Worm (Caenorhabditis elegans) whole organism, L1 larva: ENCODE results near the gene Y64H9A.2.

ENCODE experiments used
- C16A3.4 ChIP-seq: fragments of 150-350 bp; optimal IDR thresholded peaks from 2 replicates; lab custom pipeline; 2014; ENCODE audit warnings: missing biosample characterization, missing genetic modification characterization
- C34B4.2 ChIP-seq: sonication (generic microtip); optimal IDR thresholded peaks from 2 replicates; lab custom pipeline; 2017; ENCODE audit warnings: mild to moderate bottlenecking, missing genetic modification characterization, missing compliant biosample characterization
- Y116A8C.19 ChIP-seq: sonication (generic microtip); optimal IDR thresholded peaks from 2 replicates; lab custom pipeline; 2016; ENCODE audit warnings: missing compliant biosample characterization, missing genetic modification characterization, borderline replicate concordance
- aly-2 ChIP-seq: fragments of 150-350 bp; optimal IDR thresholded peaks from 2 replicates; lab custom pipeline; 2014; ENCODE audit warnings: missing biosample characterization, missing genetic modification characterization
- blmp-1 ChIP-seq: fragments of 150-350 bp; optimal IDR thresholded peaks from 2 replicates; lab custom pipeline; 2014; ENCODE audit warnings: missing biosample characterization, missing genetic modification characterization
- ceh-82 ChIP-seq, 3 experiments: fragments of 150-350 bp in 1 of 3; sonication (generic microtip) in 2 of 3; optimal IDR thresholded peaks; 2 replicates each; lab custom pipeline; 2014 to 2017; ENCODE audit warnings: missing biosample characterization in 3 of 3, missing genetic modification characterization in 3 of 3
- ceh-88 ChIP-seq: fragments of 200-800 bp; sonication (Bioruptor generic); IDR thresholded peaks from 2 replicates; pipeline ENCODE4 v1.3.6; 2022; ENCODE audit warnings: missing genetic modification characterization, missing compliant biosample characterization
- dpl-1 ChIP-seq, 3 experiments: fragments of 150-350 bp in 2 of 3; sonication (generic microtip) in 1 of 3; optimal IDR thresholded peaks; 2 replicates each; lab custom pipeline; 2014 to 2017; ENCODE audit warnings: missing biosample characterization in 3 of 3, missing genetic modification characterization in 3 of 3, missing genetic modification reagents in 3 of 3
- dsc-1 ChIP-seq: sonication (generic microtip); optimal IDR thresholded peaks from 2 replicates; lab custom pipeline; 2016; ENCODE audit warnings: mild to moderate bottlenecking, missing genetic modification characterization, missing compliant biosample characterization
- efl-1 ChIP-seq, 4 experiments: fragments of 150-350 bp; optimal IDR thresholded peaks in 3 of 4; peaks in 1 of 4; 1 replicate in 1 of 4; 2 replicates in 3 of 4; lab custom pipeline; 2014; ENCODE audit warnings: missing biosample characterization in 2 of 4, missing genetic modification characterization in 2 of 4, missing genetic modification reagents in 2 of 4
- egl-27 ChIP-seq, 2 experiments: fragments of 150-350 bp in 1 of 2; sonication (generic microtip); optimal IDR thresholded peaks; 3 replicates each; lab custom pipeline; 2017 to 2018; ENCODE audit warnings: missing biosample characterization in 2 of 2, missing genetic modification characterization in 2 of 2, missing genetic modification reagents in 2 of 2
- elt-2 ChIP-seq: sonication (generic microtip); optimal IDR thresholded peaks from 2 replicates; lab custom pipeline; 2016; ENCODE audit warnings: missing genetic modification characterization, mild to moderate bottlenecking, inconsistent platforms, missing compliant biosample characterization, missing genetic modification reagents
- fkh-10 ChIP-seq: sonication (generic microtip); optimal IDR thresholded peaks from 2 replicates; lab custom pipeline; 2017; ENCODE audit warnings: missing biosample characterization, missing genetic modification reagents, missing genetic modification characterization
- hlh-17 ChIP-seq: fragments of 200-800 bp; sonication (Bioruptor generic); optimal IDR thresholded peaks from 2 replicates; lab custom pipeline; 2018; ENCODE audit warnings: missing genetic modification characterization, mild to moderate bottlenecking, missing compliant biosample characterization, moderate library complexity, borderline replicate concordance
- hlh-4 ChIP-seq: sonication (generic microtip); optimal IDR thresholded peaks from 2 replicates; lab custom pipeline; 2016; ENCODE audit warnings: mild to moderate bottlenecking, missing genetic modification characterization, missing compliant biosample characterization
- isw-1 ChIP-seq: fragments of 200-800 bp; sonication (Bioruptor generic); IDR thresholded peaks from 2 replicates; pipeline ENCODE4 v1.3.6; 2022; ENCODE audit warnings: missing genetic modification characterization, missing compliant biosample characterization
- jun-1 ChIP-seq: fragments of 150-350 bp; optimal IDR thresholded peaks from 2 replicates; lab custom pipeline; 2014; ENCODE audit warnings: missing biosample characterization, missing genetic modification reagents, missing genetic modification characterization
- lin-13 ChIP-seq: fragments of 150-350 bp; optimal IDR thresholded peaks from 2 replicates; lab custom pipeline; 2014; ENCODE audit warnings: missing biosample characterization, missing genetic modification reagents, missing genetic modification characterization
- lin-14 ChIP-seq: fragments of 200-800 bp; sonication (Bioruptor generic); optimal IDR thresholded peaks from 2 replicates; lab custom pipeline; 2018; ENCODE audit warnings: mild to moderate bottlenecking, missing genetic modification characterization, moderate library complexity, missing compliant biosample characterization
- lin-35 ChIP-seq, 2 experiments: fragments of 150-350 bp; optimal IDR thresholded peaks; 2 replicates each; lab custom pipeline; 2014; ENCODE audit warnings: missing biosample characterization in 2 of 2, missing genetic modification characterization in 2 of 2, missing genetic modification reagents in 2 of 2
- lsy-2 ChIP-seq, 2 experiments: fragments of 150-350 bp; optimal IDR thresholded peaks; 2 replicates each; lab custom pipeline; 2014; ENCODE audit warnings: missing biosample characterization in 2 of 2, missing genetic modification characterization in 2 of 2
- mdl-1 ChIP-seq, 2 experiments: fragments of 150-350 bp; optimal IDR thresholded peaks; 2 replicates each; lab custom pipeline; 2014 to 2017; ENCODE audit warnings: missing biosample characterization in 2 of 2, missing genetic modification characterization in 2 of 2, inconsistent platforms in 1 of 2
- mef-2 ChIP-seq: fragments of 150-350 bp; optimal IDR thresholded peaks from 2 replicates; lab custom pipeline; 2014; ENCODE audit warnings: missing biosample characterization, missing genetic modification characterization
- mep-1 ChIP-seq: fragments of 150-350 bp; optimal IDR thresholded peaks from 2 replicates; lab custom pipeline; 2014; ENCODE audit warnings: missing biosample characterization, missing genetic modification characterization
- nhr-11 ChIP-seq: fragments of 150-350 bp; optimal IDR thresholded peaks from 2 replicates; lab custom pipeline; 2014; ENCODE audit warnings: missing biosample characterization, missing genetic modification characterization
- nhr-20 ChIP-seq: sonication (generic microtip); optimal IDR thresholded peaks from 2 replicates; lab custom pipeline; 2016; ENCODE audit warnings: mild to moderate bottlenecking, missing genetic modification characterization, missing compliant biosample characterization
- nhr-28 ChIP-seq: fragments of 150-350 bp; optimal IDR thresholded peaks from 2 replicates; lab custom pipeline; 2014; ENCODE audit warnings: missing biosample characterization, missing genetic modification characterization
- nhr-47 ChIP-seq: sonication (generic microtip); optimal IDR thresholded peaks from 2 replicates; lab custom pipeline; 2016; ENCODE audit warnings: mild to moderate bottlenecking, missing genetic modification characterization, moderate library complexity, missing compliant biosample characterization
- nhr-71 ChIP-seq: sonication (generic microtip); optimal IDR thresholded peaks from 2 replicates; lab custom pipeline; 2016; ENCODE audit warnings: mild to moderate bottlenecking, missing genetic modification characterization, moderate library complexity, missing compliant biosample characterization
- nhr-77 ChIP-seq: fragments of 150-350 bp; optimal IDR thresholded peaks from 2 replicates; lab custom pipeline; 2014; ENCODE audit warnings: missing biosample characterization, missing genetic modification characterization
- nhr-85 ChIP-seq: sonication (generic microtip); peaks from one replicate; lab custom pipeline; 2016; ENCODE audit warnings: missing genetic modification characterization, inconsistent platforms, missing compliant biosample characterization
- pax-3 ChIP-seq: fragments of 200-800 bp; sonication (Bioruptor generic); optimal IDR thresholded peaks from 2 replicates; lab custom pipeline; 2018; ENCODE audit warnings: mild to moderate bottlenecking, missing genetic modification characterization, moderate library complexity, missing compliant biosample characterization
- rnt-1 ChIP-seq: sonication (generic microtip); optimal IDR thresholded peaks from 2 replicates; lab custom pipeline; 2016; ENCODE audit warnings: mild to moderate bottlenecking, missing genetic modification characterization, moderate library complexity, missing compliant biosample characterization
- snu-23 ChIP-seq: sonication (generic microtip); optimal IDR thresholded peaks from 2 replicates; lab custom pipeline; 2016; ENCODE audit warnings: missing genetic modification characterization, missing compliant biosample characterization
- sptf-1 ChIP-seq: fragments of 150-350 bp; optimal IDR thresholded peaks from 2 replicates; lab custom pipeline; 2014; ENCODE audit warnings: missing biosample characterization, missing genetic modification characterization
- tbx-2 ChIP-seq: sonication (generic microtip); optimal IDR thresholded peaks from 2 replicates; lab custom pipeline; 2016; ENCODE audit warnings: missing genetic modification characterization, missing compliant biosample characterization
- unc-62 ChIP-seq: fragments of 150-350 bp; optimal IDR thresholded peaks from 2 replicates; lab custom pipeline; 2014; ENCODE audit warnings: missing biosample characterization, missing genetic modification reagents, missing genetic modification characterization
- unc-86 ChIP-seq: sonication (generic microtip); optimal IDR thresholded peaks from 2 replicates; lab custom pipeline; 2016; ENCODE audit warnings: missing genetic modification characterization, missing compliant biosample characterization
- xbp-1 ChIP-seq: sonication (generic microtip); optimal IDR thresholded peaks from 2 replicates; lab custom pipeline; 2016; ENCODE audit warnings: missing genetic modification characterization, missing compliant biosample characterization
- ztf-4 ChIP-seq: fragments of 150-350 bp; optimal IDR thresholded peaks from 2 replicates; lab custom pipeline; 2014; ENCODE audit warnings: missing biosample characterization, missing genetic modification characterization

Gene Y64H9A.2

DNA sequence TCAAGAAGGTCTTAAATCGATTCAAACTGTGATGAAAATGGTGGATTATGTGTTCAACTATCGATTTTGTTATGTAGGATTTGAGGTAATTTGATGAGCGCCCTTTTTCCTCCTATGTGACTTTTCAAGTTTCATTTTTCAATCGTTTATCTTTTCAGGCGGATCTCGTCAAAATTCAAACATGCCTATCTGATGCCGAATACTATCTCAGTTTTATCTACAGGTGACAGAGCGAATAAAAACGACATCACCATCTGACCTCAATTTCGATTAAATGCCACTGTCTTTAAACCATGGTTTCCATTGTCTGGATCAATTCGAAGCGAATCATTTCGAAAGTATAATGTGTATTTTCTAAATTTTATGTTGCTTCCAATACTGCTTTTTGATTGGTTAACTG lies 18.0 kb downstream of the Y64H9A.2 start:
- TF ChIP-seq blmp-1 (peak; percentile 74), mep-1 (peak; percentile 18), nhr-85 (peak; percentile 78), aly-2 (tag; lab: Kevin White, UChicago) (no peak)

DNA sequence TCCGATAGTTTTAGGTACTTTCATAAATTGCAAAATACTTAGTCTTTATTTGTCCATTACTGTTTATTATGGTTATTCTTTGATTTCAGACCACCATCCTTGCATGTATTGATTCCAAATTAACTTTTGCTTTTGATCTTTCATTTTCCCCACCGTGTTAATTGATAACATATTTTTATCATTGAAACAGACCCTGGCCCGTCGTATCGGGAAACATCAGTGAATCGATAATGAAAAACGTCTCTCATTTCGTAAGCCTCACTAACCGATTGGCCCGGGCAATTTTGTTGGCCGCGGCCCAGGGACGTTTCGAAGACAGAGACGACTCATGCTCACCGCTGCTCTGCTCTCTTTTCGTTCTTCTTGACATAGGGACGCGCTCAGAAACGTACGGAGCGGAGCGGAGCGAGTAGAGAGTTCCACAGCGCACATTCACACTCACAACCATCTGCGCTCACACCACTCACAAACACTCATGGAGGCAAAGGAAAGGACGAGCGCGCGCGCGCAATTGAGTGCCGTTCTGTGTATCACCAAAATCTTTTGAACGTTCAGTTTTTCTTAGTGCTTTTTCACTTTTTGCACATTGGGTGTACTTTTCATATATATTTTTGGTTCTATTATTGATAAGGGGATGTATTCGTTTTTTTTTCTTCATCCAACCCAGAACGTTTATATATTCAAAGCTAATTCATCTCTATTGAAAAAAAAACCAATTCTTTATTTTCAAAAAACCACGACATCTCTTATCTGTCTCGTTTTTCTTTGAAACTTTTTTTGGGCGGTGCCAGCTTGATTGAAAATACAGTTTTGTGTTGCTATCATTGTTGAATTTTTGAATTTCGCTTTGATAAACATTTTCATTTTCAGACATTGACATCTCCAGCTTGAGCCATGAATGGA lies 20.2 kb downstream of the Y64H9A.2 start, which contains the start of gene C24H10.2:
TSS of gene C24H10.2 (plus strand) at position 853 of the 903 bp plus-strand sequence.
- TF ChIP-seq sptf-1 (tag; lab: Kevin White, UChicago) (no peak), jun-1 (peak; percentile 9), snu-23 (GFP tag; lab: Kevin White, UChicago) (peak; percentile 56), tbx-2 (peak; percentile 1), lin-13 (GFP tag; lab: Kevin White, UChicago) (no peak), xbp-1 (peak; percentile 14), mdl-1 (tag; optimal IDR thresholded peaks at IDR 0.05; lab: Kevin White, UChicago) (peak in 1 of 2 experiments; percentile 7), lin-14 (GFP tag; lab: Kevin White, UChicago) (peak; percentile 83), nhr-77 (tag; lab: Kevin White, UChicago) (peak; percentile 2), pax-3 (tag; lab: Kevin White, UChicago) (no peak), dsc-1 (tag; lab: Kevin White, UChicago) (peak; percentile 13), dpl-1 (GFP tag; optimal IDR thresholded peaks at IDR 0.05; lab: Kevin White, UChicago) (peak in 1 of 3 experiments; percentile 20), lin-35 (GFP tag; optimal IDR thresholded peaks at IDR 0.05; lab: Kevin White, UChicago) (peak in 1 of 2 experiments; percentile 32), C16A3.4 (tag; lab: Kevin White, UChicago) (peak; percentile 44), C34B4.2 (tag; lab: Kevin White, UChicago) (no peak), nhr-20 (tag; lab: Kevin White, UChicago) (peak; percentile 34), nhr-71 (tag; lab: Kevin White, UChicago) (peak; percentile 59), elt-2 (tag; lab: Kevin White, UChicago) (peak; percentile 55), rnt-1 (tag; lab: Kevin White, UChicago) (peak; percentile 56), blmp-1 (peak; percentile 15), fkh-10 (GFP tag; lab: Kevin White, UChicago) (peak; percentile 48), efl-1 (optimal IDR thresholded peaks at IDR 0.05; lab: Kevin White, UChicago) (peak in 1 of 2 experiments; percentile 4), efl-1 (GFP tag; optimal IDR thresholded peaks at IDR 0.05 in 1 of 2; lab: Kevin White, UChicago) (peak in 1 of 2 experiments; percentile 3), ceh-82 (tag; optimal IDR thresholded peaks at IDR 0.05; lab: Kevin White, UChicago) (peak in 1 of 3 experiments; percentile 42), ceh-88 (no peak), lsy-2 (tag; optimal IDR thresholded peaks at IDR 0.05; lab: Kevin White, UChicago) (peak in 1 of 2 experiments; percentile 48), isw-1 (GFP tag; lab: Robert Waterston, UW) (no peak)

DNA sequence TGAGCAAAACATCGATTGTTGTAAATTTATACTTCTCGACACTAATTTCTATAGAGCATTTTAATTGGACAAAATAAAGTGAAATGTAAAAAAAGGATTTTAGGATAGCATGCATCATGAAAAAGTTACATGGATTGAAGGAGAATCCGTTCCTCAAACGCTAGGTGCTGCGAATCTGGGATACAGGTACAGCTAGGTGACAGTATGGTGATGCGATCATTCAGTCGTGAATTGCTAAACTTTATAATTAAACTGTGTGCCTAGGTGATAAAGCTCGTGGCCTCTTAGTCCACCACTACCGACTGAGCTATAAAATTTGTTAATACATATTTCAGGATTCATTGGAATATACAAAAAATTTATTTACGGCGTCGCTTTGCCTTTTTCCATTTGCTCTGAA lies 22.8 kb downstream of the Y64H9A.2 start:
- TF ChIP-seq ztf-4 (tag; lab: Kevin White, UChicago) (no peak), efl-1 (optimal IDR thresholded peaks at IDR 0.05; lab: Kevin White, UChicago) (no peak), efl-1 (GFP tag; optimal IDR thresholded peaks at IDR 0.05 in 1 of 2; lab: Kevin White, UChicago) (peak in 1 of 2 experiments; percentile 79)
- TF ChIP-seq, all 84 proteins: peak for 1

DNA sequence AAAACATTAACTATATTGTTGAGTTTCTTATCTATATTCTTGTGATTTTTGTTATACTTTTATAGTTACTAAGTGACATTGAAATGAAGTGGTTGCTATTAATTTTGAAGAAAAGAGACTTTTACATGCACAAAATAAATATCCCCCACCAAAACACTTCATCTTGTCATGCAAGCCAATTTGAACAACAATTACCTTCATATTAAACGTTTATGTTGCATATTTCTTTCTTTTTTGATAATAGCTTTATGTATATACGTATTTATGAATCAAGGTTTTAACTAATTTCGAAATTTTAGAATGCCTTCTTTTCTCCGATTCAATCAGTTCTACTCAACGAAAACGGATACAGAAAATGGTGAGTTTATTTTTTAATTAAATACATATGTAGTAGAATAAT lies 24.0 kb downstream of the Y64H9A.2 start, which contains the start of gene clc-7:
TSS of gene clc-7 (plus strand) at position 301 of the 400 bp plus-strand sequence.
- TF ChIP-seq egl-27 (tag; optimal IDR thresholded peaks at IDR 0.05; lab: Kevin White, UChicago) (no peak), Y116A8C.19 (tag; lab: Kevin White, UChicago) (no peak), nhr-11 (tag; lab: Kevin White, UChicago) (no peak), rnt-1 (tag; lab: Kevin White, UChicago) (no peak), nhr-47 (no peak), unc-62 (GFP tag; lab: Kevin White, UChicago) (no peak), nhr-71 (tag; lab: Kevin White, UChicago) (no peak), nhr-28 (tag; lab: Kevin White, UChicago) (no peak), hlh-4 (no peak), jun-1 (no peak), unc-86 (tag; lab: Kevin White, UChicago) (no peak), hlh-17 (no peak), elt-2 (tag; lab: Kevin White, UChicago) (no peak), ceh-82 (tag; optimal IDR thresholded peaks at IDR 0.05; lab: Kevin White, UChicago) (no peak), mef-2 (tag; lab: Kevin White, UChicago) (no peak)
